Fruit fly (Drosophila melanogaster): Measurements from ENCODE around the gene primo-2.

Gene primo-2

DNA sequence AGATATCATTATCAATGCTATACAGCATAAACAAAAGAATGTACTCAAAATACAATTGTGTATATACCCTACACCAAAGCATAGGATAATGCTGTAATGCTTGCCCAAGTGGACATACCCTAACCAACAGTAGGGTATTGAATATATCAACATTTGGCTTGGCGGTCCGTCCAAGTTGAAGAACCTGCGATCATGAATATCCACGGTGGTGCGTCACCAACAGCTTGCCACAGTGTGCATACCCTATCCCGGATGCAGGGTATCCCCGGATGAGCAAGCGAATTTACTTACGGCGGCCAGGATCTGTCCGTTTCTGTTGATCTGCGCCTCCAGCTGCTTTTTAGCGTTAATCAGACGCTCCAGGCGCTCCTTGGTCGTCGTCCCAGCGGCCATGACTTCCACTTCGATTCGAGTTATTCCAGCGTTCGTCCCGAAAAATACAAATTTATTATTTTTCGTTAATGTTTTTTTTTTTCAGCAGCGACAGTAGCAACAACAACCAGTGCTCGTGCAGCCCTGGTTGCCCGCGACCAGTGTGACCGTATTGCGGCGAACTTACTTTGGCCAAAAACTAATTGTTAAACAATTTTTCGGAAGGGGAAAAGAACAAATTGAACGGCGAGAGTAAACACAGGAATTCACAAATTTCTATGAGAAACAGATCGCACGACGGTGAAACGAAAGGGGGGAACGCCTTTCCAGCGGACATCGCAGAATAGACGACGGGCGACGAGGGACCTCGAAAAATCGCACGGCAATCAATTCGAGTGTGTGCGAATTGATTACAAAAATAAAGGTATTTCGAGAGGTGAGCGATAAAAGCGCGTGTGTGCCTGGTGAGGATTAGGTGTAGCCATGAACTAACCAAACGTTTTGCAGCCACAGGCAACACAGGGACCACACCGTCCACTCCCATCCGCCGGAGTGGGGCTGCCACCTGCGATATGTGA, 35.2 kb downstream of the primo-2 start, which contains the start of the genes Lkb1 and CG9588 (continued):
- TF ChIP-seq ase (GFP tag; IDR thresholded peaks at IDR 0.05), result peak; percentile 84
- no peak for TF ChIP-seq CG7963 (GFP tag; IDR thresholded peaks at IDR 0.05; ENCODE audit: partially characterized antibody)
- peak; percentile 67 for TF ChIP-seq ssp (GFP tag; IDR thresholded peaks at IDR 0.05)
- TF ChIP-seq CG33213 (GFP tag; optimal IDR thresholded peaks at IDR 0.05), result peak; percentile 6
- no peak for TF ChIP-seq CG16813 (GFP tag; IDR thresholded peaks at IDR 0.05; ENCODE audit: partially characterized antibody)
- no peak; the same call in 2 of the 3 replicates for TF ChIP-seq croc (GFP tag; conservative IDR thresholded peaks at IDR 0.05)
- TF ChIP-seq CG16815 (GFP tag; optimal IDR thresholded peaks at IDR 0.05), result peak; percentile 57
- TF ChIP-seq scrt (GFP tag; optimal IDR thresholded peaks at IDR 0.05), result no peak
- TF ChIP-seq CG3995 (GFP tag; optimal IDR thresholded peaks at IDR 0.05), result no peak
- TF ChIP-seq zen (tag; optimal IDR thresholded peaks at IDR 0.05), result peak; percentile 5
- TF ChIP-seq Neu2 (GFP tag; optimal IDR thresholded peaks at IDR 0.05; ENCODE audit: borderline replicate concordance), result no peak
- peak; percentile 68 for TF ChIP-seq HLH3B (GFP tag; IDR thresholded peaks at IDR 0.05)
- TF ChIP-seq CG10209 (GFP tag; optimal IDR thresholded peaks at IDR 0.05), result peak; percentile 43
- no peak for TF ChIP-seq Hr3 (GFP tag; optimal IDR thresholded peaks at IDR 0.05)
- TF ChIP-seq nom (GFP tag; optimal IDR thresholded peaks at IDR 0.05), result peak; percentile 40
- TF ChIP-seq tap (tag; optimal IDR thresholded peaks at IDR 0.05), result no peak
- TF ChIP-seq CHES-1-like (GFP tag; optimal IDR thresholded peaks at IDR 0.05), result peak; percentile 46
- TF ChIP-seq ro (GFP tag; IDR thresholded peaks at IDR 0.05), result peak; percentile 71
- TF ChIP-seq sim (GFP tag; IDR thresholded peaks at IDR 0.05), result peak; percentile 18; the same call in 1 of the 2 replicates
- TF ChIP-seq pzg (GFP tag; optimal IDR thresholded peaks at IDR 0.05), result peak; percentile 58
- TF ChIP-seq Elba2 (GFP tag; optimal IDR thresholded peaks at IDR 0.05), result no peak
- peak; percentile 1 for TF ChIP-seq CG3838 (GFP tag; optimal IDR thresholded peaks at IDR 0.05)
- no peak for TF ChIP-seq nerfin-1 (tag; optimal IDR thresholded peaks at IDR 0.05)
- peak; percentile 69 for TF ChIP-seq CG11085 (GFP tag; IDR thresholded peaks at IDR 0.05)
- TF ChIP-seq CG12391 (tag; optimal IDR thresholded peaks at IDR 0.05), result peak; percentile 23
- no peak for TF ChIP-seq twi (tag; optimal IDR thresholded peaks at IDR 0.05)
- TF ChIP-seq Bteb2 (GFP tag; optimal IDR thresholded peaks at IDR 0.05), result no peak
- peak; percentile 63 for TF ChIP-seq CG1603 (tag; optimal IDR thresholded peaks at IDR 0.05)
- TF ChIP-seq onecut (GFP tag; IDR thresholded peaks at IDR 0.05), result no peak
- TF ChIP-seq NFAT (GFP tag; IDR thresholded peaks at IDR 0.05), result peak; percentile 43
- no peak for TF ChIP-seq CG7745 (tag; optimal IDR thresholded peaks at IDR 0.05)
- no peak for TF ChIP-seq cad (GFP tag; optimal IDR thresholded peaks at IDR 0.05)
- TF ChIP-seq Hr39 (optimal IDR thresholded peaks at IDR 0.05), result no peak
- peak; percentile 11 for TF ChIP-seq kay (GFP tag; optimal IDR thresholded peaks at IDR 0.05)
- peak; percentile 8 for TF ChIP-seq disco-r (GFP tag; optimal IDR thresholded peaks at IDR 0.05)
- peak; percentile 70 for TF ChIP-seq CG9215 (GFP tag; IDR thresholded peaks at IDR 0.05)
- peak; percentile 8 for TF ChIP-seq Dad (GFP tag; optimal IDR thresholded peaks at IDR 0.05)
- peak in 1 of 3 experiments; percentile 20 for TF ChIP-seq lola (GFP tag; optimal IDR thresholded peaks at IDR 0.05)
- peak; percentile 75 for TF ChIP-seq CG10366 (GFP tag; IDR thresholded peaks at IDR 0.05)
- TF ChIP-seq Hey (tag; optimal IDR thresholded peaks at IDR 0.05), result no peak
- TF ChIP-seq CG17568 (GFP tag; optimal IDR thresholded peaks at IDR 0.05), result no peak
- peak; percentile 81 for TF ChIP-seq CG6689 (GFP tag; IDR thresholded peaks at IDR 0.05)
- TF ChIP-seq CG18262 (tag; optimal IDR thresholded peaks at IDR 0.05), result peak; percentile 20
- peak; percentile 82 for TF ChIP-seq lmd (GFP tag; IDR thresholded peaks at IDR 0.05)
- peak; percentile 21; the same call in 1 of the 2 replicates for TF ChIP-seq cas (GFP tag; IDR thresholded peaks at IDR 0.05)
- TF ChIP-seq Ets97D (GFP tag; optimal IDR thresholded peaks at IDR 0.05), result peak; percentile 40
- TF ChIP-seq CG3281 (GFP tag; optimal IDR thresholded peaks at IDR 0.05), result no peak
- peak; percentile 37; the same call in 1 of the 4 replicates for TF ChIP-seq Dll (GFP tag; IDR thresholded peaks at IDR 0.05; ENCODE audit: partially characterized antibody)
- TF ChIP-seq CG2202 (tag; optimal IDR thresholded peaks at IDR 0.05), result no peak

Measured in whole organism, embryonic.